Worm (Caenorhabditis elegans) whole organism, young adult: ENCODE results near the gene EGAP4.1.

Source experiments
- B0019.2 ChIP-seq: fragments of 200-800 bp; sonication (Bioruptor generic); conservative IDR thresholded peaks from 2 replicates; pipeline ENCODE4 v1.3.6; 2022; ENCODE audit warnings: missing genetic modification reagents, missing genetic modification characterization, missing compliant biosample characterization
- F33H1.4 ChIP-seq: fragments of 200-800 bp; sonication (Bioruptor generic); IDR thresholded peaks from 2 replicates; pipeline ENCODE4 v1.3.6; 2022; ENCODE audit warnings: missing genetic modification reagents, missing genetic modification characterization, missing compliant biosample characterization
- F52B5.7 ChIP-seq: sonication (generic microtip); optimal IDR thresholded peaks from 2 replicates; lab custom pipeline; 2016; ENCODE audit warnings: mild to moderate bottlenecking, missing genetic modification characterization, missing compliant biosample characterization
- F57C9.4 ChIP-seq: sonication (generic microtip); optimal IDR thresholded peaks from 2 replicates; lab custom pipeline; 2017; ENCODE audit warnings: mild to moderate bottlenecking, missing genetic modification characterization, missing compliant biosample characterization
- T07F8.4 ChIP-seq: sonication (generic microtip); optimal IDR thresholded peaks from 2 replicates; lab custom pipeline; 2016; ENCODE audit warnings: mild to moderate bottlenecking, missing genetic modification characterization, moderate library complexity, missing compliant biosample characterization
- Y56A3A.18 ChIP-seq: fragments of 200-800 bp; sonication (Bioruptor generic); IDR thresholded peaks from 2 replicates; pipeline ENCODE4 v1.3.6; 2022; ENCODE audit warnings: missing genetic modification reagents, missing genetic modification characterization, missing compliant biosample characterization
- attf-5 ChIP-seq: fragments of 200-800 bp; sonication (Bioruptor generic); optimal IDR thresholded peaks from 2 replicates; lab custom pipeline; 2018; ENCODE audit warnings: mild to moderate bottlenecking, missing genetic modification characterization, missing compliant biosample characterization
- ccch-3 ChIP-seq: fragments of 200-800 bp; sonication (Bioruptor generic); optimal IDR thresholded peaks from 2 replicates; lab custom pipeline; 2018; ENCODE audit warnings: mild to moderate bottlenecking, missing genetic modification characterization, missing compliant biosample characterization
- ceh-27 ChIP-seq: fragments of 200-800 bp; sonication (Bioruptor generic); optimal IDR thresholded peaks from 2 replicates; lab custom pipeline; 2018; ENCODE audit warnings: mild to moderate bottlenecking, missing genetic modification characterization, moderate library complexity, missing compliant biosample characterization
- ceh-91 ChIP-seq: fragments of 200-800 bp; sonication (Bioruptor generic); IDR thresholded peaks from 2 replicates; pipeline ENCODE4 v1.3.6; 2022; ENCODE audit warnings: missing genetic modification reagents, missing genetic modification characterization, missing compliant biosample characterization
- chd-7 ChIP-seq: sonication (generic microtip); optimal IDR thresholded peaks from 2 replicates; lab custom pipeline; 2016; ENCODE audit warnings: mild to moderate bottlenecking, missing genetic modification characterization, moderate library complexity, missing compliant biosample characterization
- dpl-1 ChIP-seq: fragments of 150-350 bp; optimal IDR thresholded peaks from 2 replicates; lab custom pipeline; 2014; ENCODE audit warnings: missing biosample characterization, missing genetic modification reagents, missing genetic modification characterization
- egrh-3 ChIP-seq: fragments of 200-800 bp; sonication (Bioruptor generic); IDR thresholded peaks from 2 replicates; pipeline ENCODE4 v1.3.6; 2022; ENCODE audit warnings: missing genetic modification reagents, missing genetic modification characterization, missing compliant biosample characterization
- ekl-4 ChIP-seq: fragments of 200-800 bp; sonication (Bioruptor generic); IDR thresholded peaks from 2 replicates; pipeline ENCODE4 v1.3.6; 2022; ENCODE audit warnings: missing genetic modification reagents, missing genetic modification characterization, missing compliant biosample characterization
- ets-4 ChIP-seq: fragments of 200-800 bp; sonication (Bioruptor generic); optimal IDR thresholded peaks from 2 replicates; lab custom pipeline; 2018; ENCODE audit warnings: mild to moderate bottlenecking, missing genetic modification characterization, missing compliant biosample characterization
- hmg-1.2 ChIP-seq: fragments of 200-800 bp; sonication (Bioruptor generic); IDR thresholded peaks from 2 replicates; pipeline ENCODE4 v1.3.6; 2022; ENCODE audit warnings: missing genetic modification reagents, missing genetic modification characterization, missing compliant biosample characterization
- hmg-20 ChIP-seq: fragments of 200-800 bp; sonication (Bioruptor generic); IDR thresholded peaks from 2 replicates; pipeline ENCODE4 v1.3.6; 2022; ENCODE audit warnings: missing genetic modification reagents, missing genetic modification characterization, missing compliant biosample characterization
- lag-1 ChIP-seq: fragments of 200-800 bp; sonication (Bioruptor generic); IDR thresholded peaks from 2 replicates; pipeline ENCODE4 v1.3.6; 2022; ENCODE audit warnings: missing genetic modification reagents, missing genetic modification characterization, missing compliant biosample characterization
- let-526 ChIP-seq: fragments of 200-800 bp; sonication (Bioruptor generic); IDR thresholded peaks from 2 replicates; pipeline ENCODE4 v1.3.6; 2022; ENCODE audit warnings: missing genetic modification reagents, missing genetic modification characterization, missing compliant biosample characterization
- lin-26 ChIP-seq: fragments of 200-800 bp; sonication (Bioruptor generic); IDR thresholded peaks from 2 replicates; pipeline ENCODE4 v1.3.6; 2022; ENCODE audit warnings: missing genetic modification reagents, missing genetic modification characterization, missing compliant biosample characterization
- lin-35 ChIP-seq, 3 experiments: fragments of 150-350 bp in 2 of 3; sonication (generic microtip) in 1 of 3; optimal IDR thresholded peaks; 2 replicates each; lab custom pipeline; 2014 to 2018; ENCODE audit warnings: missing biosample characterization in 3 of 3, missing genetic modification characterization in 3 of 3, missing genetic modification reagents in 3 of 3
- lin-40 ChIP-seq: sonication (generic microtip); optimal IDR thresholded peaks from 2 replicates; lab custom pipeline; 2016; ENCODE audit warnings: missing genetic modification characterization, mild to moderate bottlenecking, missing compliant biosample characterization, missing genotype, missing genetic modification reagents
- lsl-1 ChIP-seq: fragments of 200-800 bp; sonication (Bioruptor generic); optimal IDR thresholded peaks from 2 replicates; lab custom pipeline; 2018; ENCODE audit warnings: mild to moderate bottlenecking, missing genetic modification characterization, moderate library complexity, missing compliant biosample characterization
- madf-10 ChIP-seq: sonication (generic microtip); optimal IDR thresholded peaks from 2 replicates; lab custom pipeline; 2016; ENCODE audit warnings: mild to moderate bottlenecking, missing genetic modification characterization, missing compliant biosample characterization
- mes-4 ChIP-seq: sonication (generic microtip); optimal IDR thresholded peaks from 2 replicates; lab custom pipeline; 2016; ENCODE audit warnings: missing genotype, missing genetic modification characterization, missing compliant biosample characterization
- nfya-2 ChIP-seq: fragments of 200-800 bp; sonication (Bioruptor generic); IDR thresholded peaks from 2 replicates; pipeline ENCODE4 v1.3.6; 2022; ENCODE audit warnings: missing genetic modification reagents, missing genetic modification characterization, missing compliant biosample characterization
- nhr-27 ChIP-seq: fragments of 200-800 bp; sonication (Bioruptor generic); optimal IDR thresholded peaks from 2 replicates; lab custom pipeline; 2018; ENCODE audit warnings: mild to moderate bottlenecking, missing genetic modification characterization, moderate library complexity, missing compliant biosample characterization
- pbrm-1 ChIP-seq: fragments of 200-800 bp; sonication (Bioruptor generic); IDR thresholded peaks from 2 replicates; pipeline ENCODE4 v1.3.6; 2022; ENCODE audit warnings: missing genetic modification reagents, missing genetic modification characterization, missing compliant biosample characterization
- rcor-1 ChIP-seq: fragments of 200-800 bp; sonication (Bioruptor generic); IDR thresholded peaks from 2 replicates; pipeline ENCODE4 v1.3.6; 2022; ENCODE audit warnings: missing genetic modification reagents, missing genetic modification characterization, missing compliant biosample characterization
- rpc-1 ChIP-seq, 2 experiments: fragments of 150-350 bp in 1 of 2; sonication (generic microtip) in 1 of 2; optimal IDR thresholded peaks; 2 replicates each; lab custom pipeline; 2014 to 2018; ENCODE audit warnings: missing biosample characterization in 1 of 2, missing genetic modification characterization in 1 of 2, missing genetic modification reagents in 1 of 2, missing genotype in 1 of 2
- snpc-1.1 ChIP-seq: sonication (generic microtip); optimal IDR thresholded peaks from 2 replicates; lab custom pipeline; 2017; ENCODE audit warnings: missing genetic modification characterization, mild to moderate bottlenecking, missing compliant biosample characterization, antibody characterized with exemption, moderate library complexity, missing genotype, missing genetic modification reagents; ENCODE audit not compliant: insufficient read depth
- snpc-3.4 ChIP-seq: sonication (generic microtip); optimal IDR thresholded peaks from 2 replicates; lab custom pipeline; 2017; ENCODE audit warnings: missing genetic modification characterization, mild to moderate bottlenecking, missing compliant biosample characterization, antibody characterized with exemption, moderate library complexity, missing genotype, missing genetic modification reagents
- snpc-4 ChIP-seq, 5 experiments: fragments of 150-350 bp in 1 of 5; sonication (generic microtip) in 4 of 5; optimal IDR thresholded peaks; 2 replicates each; lab custom pipeline; 2014 to 2018; ENCODE audit warnings: missing genetic modification characterization in 5 of 5, missing biosample characterization in 3 of 5, antibody characterized with exemption in 2 of 5, mild to moderate bottlenecking in 2 of 5, missing compliant biosample characterization in 2 of 5, missing genotype in 2 of 5, moderate library complexity in 2 of 5, missing genetic modification reagents in 1 of 5
- tbx-9 ChIP-seq: sonication (generic microtip); optimal IDR thresholded peaks from 2 replicates; lab custom pipeline; 2016; ENCODE audit warnings: borderline replicate concordance, missing genetic modification characterization, inconsistent platforms, missing compliant biosample characterization
- zfh-2 ChIP-seq: fragments of 200-800 bp; sonication (Bioruptor generic); conservative IDR thresholded peaks from 2 replicates; pipeline ENCODE4 v1.3.6; 2022; ENCODE audit warnings: missing genetic modification reagents, missing genetic modification characterization, missing compliant biosample characterization
- ztf-3 ChIP-seq: fragments of 200-800 bp; sonication (Bioruptor generic); optimal IDR thresholded peaks from 2 replicates; lab custom pipeline; 2018; ENCODE audit warnings: mild to moderate bottlenecking, missing genetic modification characterization, missing compliant biosample characterization

EGAP4.1 gene

ce11 chrX:8744192-8744985, 17.2 kb upstream of the EGAP4.1 start:
- TF ChIP-seq lin-35 (GFP tag; optimal IDR thresholded peaks at IDR 0.05; lab: Kevin White, UChicago) = no peak
- no peak for TF ChIP-seq hmg-1.2
- no peak for TF ChIP-seq dpl-1 (GFP tag; lab: Kevin White, UChicago)
- TF ChIP-seq attf-5 = no peak
- TF ChIP-seq ekl-4 (GFP tag; lab: Robert Waterston, UW) = no peak
- TF ChIP-seq Y56A3A.18 (GFP tag; lab: Robert Waterston, UW) = no peak
- TF ChIP-seq, all 124 proteins: peak for 0

DNA sequence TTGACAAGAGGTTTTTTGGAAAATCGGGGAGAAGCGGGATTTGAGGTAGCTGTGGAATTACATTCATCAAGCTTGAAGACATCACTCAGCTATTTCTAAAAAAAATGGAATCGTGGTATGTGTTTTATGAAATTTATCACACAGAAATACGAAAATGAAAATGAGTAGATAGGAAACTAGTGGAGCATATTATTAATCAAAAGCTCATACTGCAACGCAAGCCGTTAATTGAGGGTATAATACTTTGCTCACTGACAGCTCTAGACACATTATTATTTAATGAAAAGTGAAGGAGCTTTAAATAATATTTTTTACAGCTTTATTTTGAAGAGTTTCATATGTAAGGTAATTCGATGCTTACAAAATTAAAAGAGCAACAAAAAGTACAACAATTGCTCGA, 15.7 kb upstream of the EGAP4.1 start, which contains the start of gene M02D8.7:
M02D8.7 (minus strand) TSS at position 101 of the 400 bp plus-strand sequence.
- TF ChIP-seq Y56A3A.18 (GFP tag; lab: Robert Waterston, UW) (no peak), F57C9.4 (no peak), tbx-9 (no peak), F33H1.4 (GFP tag; lab: Robert Waterston, UW) (no peak), dpl-1 (GFP tag; lab: Kevin White, UChicago) (no peak), mes-4 (tag; lab: Kevin White, UChicago) (no peak)

DNA sequence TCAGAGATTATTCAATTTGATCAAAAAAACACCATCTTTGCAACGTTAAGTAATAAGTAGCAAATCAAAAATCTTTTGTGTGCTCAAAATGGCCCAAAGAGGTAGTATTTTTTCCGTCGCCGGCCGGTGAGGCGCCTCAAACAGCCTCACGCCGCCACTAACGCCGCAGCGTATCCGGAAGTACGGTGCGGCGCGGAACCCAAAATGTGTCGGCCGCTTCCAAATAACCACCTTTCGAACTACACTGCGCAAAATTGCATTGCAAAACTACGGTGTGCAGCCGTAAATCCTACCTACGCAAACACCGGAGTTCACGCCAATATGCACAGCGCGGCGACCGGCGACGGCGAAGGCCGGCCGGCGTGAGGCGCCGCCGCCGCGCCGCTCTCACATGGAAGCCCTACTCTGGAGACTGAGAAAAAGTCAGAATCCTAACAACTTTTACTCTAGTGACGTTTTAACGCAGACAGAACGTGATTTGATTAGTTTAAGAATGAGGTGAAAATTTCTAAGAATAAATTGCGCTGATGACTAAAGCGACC, 14.5 kb upstream of the EGAP4.1 start:
- TF ChIP-seq lin-26 (GFP tag; lab: Robert Waterston, UW) = 0 out of 2 replicates have a peak, but pooled peaks have one; percentile 8
- peak; percentile 52; the same call in 1 of the 2 replicates for TF ChIP-seq egrh-3 (GFP tag; lab: Robert Waterston, UW)
- no peak for TF ChIP-seq nhr-27
- TF ChIP-seq snpc-1.1 (tag; lab: Kevin White, UChicago) = peak; percentile 13
- TF ChIP-seq rcor-1 (GFP tag; lab: Robert Waterston, UW) = no peak
- 0 out of 2 replicates have a peak, but pooled peaks have one; percentile 26 for TF ChIP-seq pbrm-1 (GFP tag; lab: Robert Waterston, UW)
- TF ChIP-seq zfh-2 = peak; percentile 91
- peak; percentile 8 for TF ChIP-seq madf-10
- peak; percentile 66 for TF ChIP-seq snpc-4 (GFP tag; optimal IDR thresholded peaks at IDR 0.05; lab: Kevin White, UChicago)
- TF ChIP-seq snpc-4 (tag; optimal IDR thresholded peaks at IDR 0.05; lab: Kevin White, UChicago) = peak in 2 of 4 experiments; percentile 88 to 92

DNA sequence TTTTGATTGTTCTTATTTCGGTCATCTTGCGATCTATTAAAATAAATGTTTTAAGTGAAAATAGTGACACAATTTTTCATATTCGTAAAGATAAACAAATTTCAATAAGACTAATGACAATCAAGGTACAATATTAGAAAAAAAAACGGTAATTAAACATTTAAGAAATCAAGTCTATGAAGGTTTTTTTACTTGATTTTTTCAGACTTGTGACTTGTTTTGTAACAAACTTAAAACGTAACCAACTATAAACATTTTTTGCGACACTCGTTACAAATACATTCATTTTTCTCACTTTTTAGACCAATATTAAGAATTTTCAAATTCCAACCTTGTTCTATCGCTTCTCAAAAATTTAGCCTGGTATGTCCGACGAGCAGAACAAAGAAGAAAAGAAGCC, 12.2 kb upstream of the EGAP4.1 start, which contains the start of gene M02D8.2:
M02D8.2 (plus strand) TSS at position 301 of the 400 bp plus-strand sequence.
- TF ChIP-seq nfya-2 = no peak
- no peak for TF ChIP-seq let-526 (GFP tag; lab: Robert Waterston, UW)
- no peak for TF ChIP-seq ztf-3
- TF ChIP-seq lsl-1 (GFP tag; lab: Kevin White, UChicago) = no peak
- TF ChIP-seq ceh-27 (GFP tag; lab: Kevin White, UChicago) = no peak
- no peak for TF ChIP-seq F33H1.4 (GFP tag; lab: Robert Waterston, UW)
- no peak for TF ChIP-seq F52B5.7 (tag; lab: Kevin White, UChicago)
- no peak for TF ChIP-seq rcor-1 (GFP tag; lab: Robert Waterston, UW)

DNA sequence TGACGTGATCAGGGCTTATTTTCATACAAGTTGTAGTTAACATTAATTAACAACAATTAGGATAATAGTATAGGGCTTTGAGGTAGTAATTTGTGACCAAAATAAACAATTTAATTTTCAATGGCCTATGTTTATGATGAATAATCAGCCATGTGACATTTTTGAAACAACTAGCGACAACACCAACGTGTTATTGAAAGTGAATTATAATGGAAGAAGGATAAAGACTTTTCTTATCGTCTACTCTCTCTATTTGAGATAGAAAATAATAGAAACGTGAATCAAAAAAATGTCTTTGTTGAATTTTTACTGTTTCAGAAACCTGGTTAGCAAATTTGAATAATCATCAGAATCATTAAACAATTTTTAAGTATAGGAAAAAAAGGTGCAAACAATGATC, 10.6 kb upstream of the EGAP4.1 start:
- TF ChIP-seq lin-40 (no peak), zfh-2 (no peak), B0019.2 (no peak), rcor-1 (GFP tag; lab: Robert Waterston, UW) (no peak), F33H1.4 (GFP tag; lab: Robert Waterston, UW) (no peak), rpc-1 (optimal IDR thresholded peaks at IDR 0.05; lab: Kevin White, UChicago) (no peak), rpc-1 (tag; optimal IDR thresholded peaks at IDR 0.05; lab: Kevin White, UChicago) (no peak), ccch-3 (GFP tag; lab: Kevin White, UChicago) (no peak), snpc-3.4 (no peak), ets-4 (GFP tag; lab: Kevin White, UChicago) (no peak), T07F8.4 (no peak), ceh-91 (GFP tag; lab: Robert Waterston, UW) (no peak), chd-7 (tag; lab: Kevin White, UChicago) (no peak), snpc-1.1 (tag; lab: Kevin White, UChicago) (no peak), pbrm-1 (GFP tag; lab: Robert Waterston, UW) (no peak), lag-1 (GFP tag; lab: Robert Waterston, UW) (no peak), hmg-20 (GFP tag; lab: Robert Waterston, UW) (no peak), tbx-9 (no peak)
